Worm (Caenorhabditis elegans): Measurements from ENCODE around the gene ceh-86.

DNA sequence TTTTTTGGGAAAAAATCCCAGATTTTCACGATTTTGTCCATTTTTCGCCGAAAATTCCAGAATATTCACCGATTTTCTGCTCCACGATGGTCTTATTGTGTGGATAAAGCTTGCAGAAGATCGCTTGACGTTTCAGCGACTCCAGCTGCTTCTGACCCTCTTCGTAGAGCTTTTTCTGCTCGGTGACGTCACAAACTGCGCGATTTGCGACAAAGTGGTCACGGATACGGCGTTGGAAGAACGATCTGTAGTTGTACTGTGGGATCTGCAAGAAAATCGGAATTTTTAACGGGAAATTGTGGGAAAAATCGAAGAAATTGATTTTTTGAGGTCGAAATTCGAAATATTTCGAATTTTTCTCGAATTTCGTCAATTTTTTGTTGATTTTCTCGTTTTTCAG lies 46.7 kb upstream of the ceh-86 start, which contains the start of gene mnat-1:
- TF ChIP-seq dve-1 (tag; optimal IDR thresholded peaks at IDR 0.05) = no peak
- TF ChIP-seq gmeb-2 (tag; optimal IDR thresholded peaks at IDR 0.05) = no peak
- no peak for TF ChIP-seq ceh-2 (tag; optimal IDR thresholded peaks at IDR 0.05)
- no peak for TF ChIP-seq pag-3 (tag; optimal IDR thresholded peaks at IDR 0.05; ENCODE audit: borderline replicate concordance)
- TF ChIP-seq ama-1 (optimal IDR thresholded peaks at IDR 0.05) = no peak
